Worm (Caenorhabditis elegans): ENCODE measurements around the gene B0286.1.

- TF ChIP-seq ama-1 (optimal IDR thresholded peaks at IDR 0.05), result no peak
- TF ChIP-seq sea-1 (GFP tag; conservative IDR thresholded peaks at IDR 0.05), result no peak
- no peak for TF ChIP-seq scrt-1 (GFP tag; IDR thresholded peaks at IDR 0.05)
- no peak for TF ChIP-seq pes-1 (GFP tag; IDR thresholded peaks at IDR 0.05)
- no peak for TF ChIP-seq hmg-4 (GFP tag; optimal IDR thresholded peaks at IDR 0.05)
- TF ChIP-seq hnd-1 (tag; optimal IDR thresholded peaks at IDR 0.05), result no peak
- no peak for TF ChIP-seq tra-4 (tag; optimal IDR thresholded peaks at IDR 0.05)
- no peak for TF ChIP-seq flt-1 (GFP tag; IDR thresholded peaks at IDR 0.05)
- no peak for TF ChIP-seq F13C5.2 (tag; optimal IDR thresholded peaks at IDR 0.05)
- no peak for TF ChIP-seq tbx-37 (GFP tag; conservative IDR thresholded peaks at IDR 0.05)
- no peak for TF ChIP-seq ceh-13 (GFP tag; optimal IDR thresholded peaks at IDR 0.05)
- no peak for TF ChIP-seq ceh-36 (tag; optimal IDR thresholded peaks at IDR 0.05)
- TF ChIP-seq ets-7 (tag; optimal IDR thresholded peaks at IDR 0.05), result no peak
- TF ChIP-seq aly-1 (tag; optimal IDR thresholded peaks at IDR 0.05), result no peak
Measured at ce11 chrII:4358765-4359164, 19.5 kb upstream of the B0286.1 start, which contains the start of gene lat-2.

Data from whole organism, early embryonic.